Fruit fly (Drosophila melanogaster): ENCODE results near the gene Las.

Gene Las

dm6 chr3L:20452813-20453682 is 20.9 kb upstream of the Las start, which contains the start of gene CG5199 (continued):
- TF ChIP-seq B-H2 (GFP tag; optimal IDR thresholded peaks at IDR 0.05) (peak; percentile 54), sug (tag; optimal IDR thresholded peaks at IDR 0.05) (peak; percentile 57), jumu (GFP tag; optimal IDR thresholded peaks at IDR 0.05) (no peak), slbo (GFP tag; IDR thresholded peaks at IDR 0.05) (peak; percentile 63), mam (GFP tag; optimal IDR thresholded peaks at IDR 0.05) (peak; percentile 82), ab (GFP tag; optimal IDR thresholded peaks at IDR 0.05) (no peak), tap (tag; optimal IDR thresholded peaks at IDR 0.05) (peak; percentile 45), TFAM (GFP tag; optimal IDR thresholded peaks at IDR 0.05) (no peak), so (GFP tag; IDR thresholded peaks at IDR 0.05) (no peak), CG6683 (GFP tag; optimal IDR thresholded peaks at IDR 0.05) (peak; percentile 19), CG10543 (GFP tag; optimal IDR thresholded peaks at IDR 0.05) (peak; percentile 47), CG4404 (GFP tag; IDR thresholded peaks at IDR 0.05) (peak; percentile 69; the same call in 1 of the 2 replicates), Myb (GFP tag; optimal IDR thresholded peaks at IDR 0.05) (peak; percentile 25), CG13287 (GFP tag; IDR thresholded peaks at IDR 0.05; ENCODE audit: partially characterized antibody) (peak; percentile 79), lbe (GFP tag; optimal IDR thresholded peaks at IDR 0.05) (peak; percentile 1), Abd-B (GFP tag; optimal IDR thresholded peaks at IDR 0.05) (peak; percentile 91), hth (optimal IDR thresholded peaks at IDR 0.05) (no peak), Poxn (GFP tag; IDR thresholded peaks at IDR 0.05) (no peak), CG17802 (tag; optimal IDR thresholded peaks at IDR 0.05) (peak; percentile 1), bowl (GFP tag; IDR thresholded peaks at IDR 0.05) (no peak), CG3995 (GFP tag; optimal IDR thresholded peaks at IDR 0.05) (peak; percentile 19), esg (GFP tag; conservative IDR thresholded peaks at IDR 0.05) (peak; percentile 33; the same call in 1 of the 2 replicates), CG11695 (GFP tag; IDR thresholded peaks at IDR 0.05) (peak; percentile 56; the same call in 2 of the 3 replicates), bab2 (GFP tag; optimal IDR thresholded peaks at IDR 0.05) (peak; percentile 35), wor (GFP tag; IDR thresholded peaks at IDR 0.05) (peak; percentile 53), CG15269 (tag; optimal IDR thresholded peaks at IDR 0.05) (peak; percentile 58), CG2678 (tag; optimal IDR thresholded peaks at IDR 0.05) (peak; percentile 75), stwl (tag; optimal IDR thresholded peaks at IDR 0.05) (peak; percentile 50), pum (GFP tag; optimal IDR thresholded peaks at IDR 0.05) (peak; percentile 49), Nf-YA (GFP tag; IDR thresholded peaks at IDR 0.05) (no peak), CG9215 (GFP tag; IDR thresholded peaks at IDR 0.05) (peak; percentile 80), dan (GFP tag; IDR thresholded peaks at IDR 0.05) (no peak), gcm2 (GFP tag; optimal IDR thresholded peaks at IDR 0.05) (no peak), CG14667 (GFP tag; IDR thresholded peaks at IDR 0.05) (peak; percentile 60), MBD-R2 (GFP tag; IDR thresholded peaks at IDR 0.05) (no peak; the same call in 1 of the 2 replicates), CG15514 (GFP tag; optimal IDR thresholded peaks at IDR 0.05) (peak; percentile 53), aop (GFP tag; IDR thresholded peaks at IDR 0.05) (no peak), sens-2 (GFP tag; IDR thresholded peaks at IDR 0.05) (no peak), CG10274 (GFP tag; optimal IDR thresholded peaks at IDR 0.05) (peak; percentile 20), ewg (GFP tag; optimal IDR thresholded peaks at IDR 0.05) (peak; percentile 29), pb (GFP tag; optimal IDR thresholded peaks at IDR 0.05) (no peak), Deaf1 (tag; optimal IDR thresholded peaks at IDR 0.05) (no peak), crp (GFP tag; optimal IDR thresholded peaks at IDR 0.05) (peak in 1 of 2 experiments; percentile 3), CG7987 (GFP tag; optimal IDR thresholded peaks at IDR 0.05) (no peak), CG11093 (GFP tag; IDR thresholded peaks at IDR 0.05) (peak; percentile 63; the same call in 2 of the 3 replicates), CG6813 (GFP tag; optimal IDR thresholded peaks at IDR 0.05) (peak; percentile 37), CG18011 (GFP tag; optimal IDR thresholded peaks at IDR 0.05) (no peak), Hand (GFP tag; optimal IDR thresholded peaks at IDR 0.05) (no peak), Hr51 (GFP tag; optimal IDR thresholded peaks at IDR 0.05) (peak; percentile 0 to 65)

All from whole organism, embryonic.